Worm (Caenorhabditis elegans) whole organism, L4/young adult: ENCODE data around the gene slc-36.3.
"Not testable (repeated sequence)": the region's sequence is repeated elsewhere in the genome, so short reads cannot be mapped to it uniquely, and the experiment has no call there.

Source experiments
- W03F9.2 ChIP-seq: fragments of 150-350 bp; optimal IDR thresholded peaks from 2 replicates; lab custom pipeline; 2014; ENCODE audit warnings: missing biosample characterization, missing genetic modification characterization
- dao-5 ChIP-seq: sonication (generic microtip); optimal IDR thresholded peaks from 2 replicates; lab custom pipeline; 2016; ENCODE audit warnings: missing genotype, missing genetic modification characterization, moderate library complexity, missing compliant biosample characterization
- him-1 ChIP-seq: sonication (generic microtip); optimal IDR thresholded peaks from 2 replicates; lab custom pipeline; 2016; ENCODE audit warnings: missing genotype, missing genetic modification reagents, missing genetic modification characterization, missing compliant biosample characterization

The slc-36.3 gene

DNA sequence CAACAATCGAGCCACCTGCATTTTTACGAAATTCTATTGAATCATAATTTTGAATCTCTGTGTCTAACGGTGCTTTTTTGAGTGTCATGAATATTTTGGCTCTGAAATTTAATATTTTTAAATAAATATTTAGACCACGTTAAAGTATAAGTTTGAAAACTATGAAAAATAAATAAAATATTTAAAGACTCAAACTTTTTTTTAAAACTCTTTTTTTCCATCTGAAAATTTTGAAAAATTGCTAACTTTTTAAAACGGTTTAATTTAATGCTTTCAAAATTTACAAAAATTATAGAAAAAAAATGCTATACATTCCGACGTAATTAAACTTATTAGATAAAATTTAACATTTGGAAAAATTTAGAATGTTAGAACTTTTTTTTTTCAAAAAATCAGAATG, at the start of gene slc-36.3:
Gene slc-36.3 (minus strand): TSS at position 101 of the 400 bp plus-strand sequence.
- TF ChIP-seq dao-5 (tag; lab: Kevin White, UChicago) = no peak
- no peak for TF ChIP-seq W03F9.2 (tag; lab: Kevin White, UChicago)
- no peak for TF ChIP-seq him-1

ce11 chrV:20580511-20581040, 36.6 kb upstream of the slc-36.3 start, which contains the start of gene F26F2.7:
Gene F26F2.7 (plus strand): TSS chrV:20580990.
- peak; percentile 1 for TF ChIP-seq him-1
- no peak for TF ChIP-seq dao-5 (tag; lab: Kevin White, UChicago)
- peak; percentile 95 for TF ChIP-seq W03F9.2 (tag; lab: Kevin White, UChicago)

- TF ChIP-seq dao-5 (tag; lab: Kevin White, UChicago) (no peak), him-1 (no peak), W03F9.2 (tag; lab: Kevin White, UChicago) (no peak)
These were observed 35.5 kb upstream of the slc-36.3 start, which contains the start of gene F26F2.8 for ce11 chrV:20579534-20579933. Gene F26F2.8 (plus strand): TSS chrV:20579546.

DNA sequence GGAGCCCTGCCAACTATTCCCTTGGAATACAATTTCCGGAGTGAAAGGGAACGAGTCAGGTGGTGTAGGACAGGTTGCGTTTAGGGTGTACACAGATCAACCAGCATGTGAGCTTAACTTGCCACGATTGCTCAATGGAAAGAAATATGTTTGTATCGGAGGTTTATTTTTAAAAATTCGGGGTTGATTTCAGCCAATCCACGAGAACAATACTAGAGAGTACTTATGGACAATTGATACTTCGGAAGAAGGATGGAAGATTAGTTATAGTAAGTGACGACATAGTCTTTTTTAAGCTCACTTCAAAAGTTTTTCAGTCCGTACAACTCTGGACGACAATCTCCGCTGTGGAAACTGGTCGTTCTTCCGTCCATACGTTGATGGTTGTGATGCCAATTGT, 30.9 kb upstream of the slc-36.3 start:
- no peak for TF ChIP-seq dao-5 (tag; lab: Kevin White, UChicago)
- no peak for TF ChIP-seq him-1

- TF ChIP-seq W03F9.2 (tag; lab: Kevin White, UChicago) = no peak
- TF ChIP-seq dao-5 (tag; lab: Kevin White, UChicago) = no peak
- TF ChIP-seq him-1 = no peak
These were observed 30.3 kb upstream of the slc-36.3 start, which contains the start of gene clec-263 for ce11 chrV:20574314-20574713. Gene clec-263 (plus strand): TSS chrV:20574614.

ce11 chrV:20573392-20573791, 29.4 kb upstream of the slc-36.3 start, which contains the start of gene F26F2.5:
Gene F26F2.5 (plus strand): TSS chrV:20573692.
- no peak for TF ChIP-seq him-1
- TF ChIP-seq W03F9.2 (tag; lab: Kevin White, UChicago) = no peak
- TF ChIP-seq dao-5 (tag; lab: Kevin White, UChicago) = no peak

DNA sequence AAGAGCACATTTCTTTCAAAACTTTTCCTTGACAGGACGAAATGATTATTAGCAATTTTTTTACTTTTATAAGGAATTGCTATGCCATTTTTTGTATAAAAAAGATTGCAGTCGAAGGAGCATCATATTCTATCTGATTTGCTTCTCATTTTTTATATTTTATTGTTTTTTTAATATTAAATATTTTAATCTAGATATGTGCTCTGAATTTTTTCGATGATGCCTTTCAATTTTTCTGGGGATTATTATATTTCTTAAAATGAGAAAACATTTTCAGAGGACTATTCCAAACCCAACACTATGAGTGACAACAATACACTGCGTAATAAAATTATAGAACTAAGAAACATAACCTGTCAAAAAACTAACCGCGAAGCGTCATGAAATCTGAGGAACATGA, 25.0 kb upstream of the slc-36.3 start, which contains the start of gene F26F2.4:
Gene F26F2.4 (plus strand): TSS at position 301 of the 400 bp plus-strand sequence.
- not testable (repeated sequence) for TF ChIP-seq him-1; W03F9.2 (tag; lab: Kevin White, UChicago); dao-5 (tag; lab: Kevin White, UChicago)

DNA sequence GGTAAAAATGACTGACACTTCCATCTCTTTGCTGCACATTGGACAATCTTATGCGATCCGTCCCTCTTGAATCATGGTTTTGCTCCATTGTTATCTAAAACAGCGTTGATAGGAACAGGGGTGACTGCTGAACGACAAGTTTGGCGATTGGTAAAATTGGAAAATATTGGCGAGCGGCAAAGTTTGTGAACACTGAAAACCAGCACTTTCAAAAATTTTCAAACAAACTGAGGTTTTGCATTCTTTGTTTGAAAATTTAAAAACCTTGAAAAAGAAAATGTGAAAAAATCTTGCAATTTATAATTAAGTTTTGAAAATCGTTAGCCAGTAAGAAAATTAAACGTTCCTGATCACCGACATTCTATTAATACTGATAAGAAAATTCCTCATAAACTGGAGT, 22.5 kb upstream of the slc-36.3 start, which contains the start of gene F26F2.3:
Gene F26F2.3 (minus strand): TSS at position 101 of the 400 bp plus-strand sequence.
- TF ChIP-seq him-1 (no peak), dao-5 (tag; lab: Kevin White, UChicago) (no peak), W03F9.2 (tag; lab: Kevin White, UChicago) (no peak)

- TF ChIP-seq him-1; dao-5 (tag; lab: Kevin White, UChicago); W03F9.2 (tag; lab: Kevin White, UChicago): not testable (repeated sequence)
These were observed 20.1 kb upstream of the slc-36.3 start, which contains the start of gene F26F2.13 for ce11 chrV:20564054-20564453. Gene F26F2.13 (plus strand): TSS chrV:20564354.

DNA sequence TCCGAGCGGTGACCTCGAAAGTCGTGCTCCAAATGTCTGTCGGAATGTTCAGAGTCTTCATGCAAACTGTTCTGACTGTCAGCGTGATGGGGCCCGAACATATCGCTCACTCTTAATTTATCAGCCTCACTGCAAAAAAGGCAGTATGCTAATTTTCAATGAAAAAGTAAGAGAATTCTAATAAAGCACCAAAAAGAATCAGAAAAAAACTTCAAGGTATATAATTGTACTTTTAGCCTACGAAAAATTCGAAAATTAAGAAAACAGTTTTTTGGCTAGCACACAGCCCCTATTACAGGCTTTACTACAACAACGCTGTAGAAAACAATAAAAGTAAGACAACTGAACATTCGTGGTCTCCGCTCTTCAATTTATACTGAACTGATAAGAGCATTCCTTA, 17.8 kb upstream of the slc-36.3 start, which contains the start of gene F26F2.1:
Gene F26F2.1 (minus strand): TSS at position 101 of the 400 bp plus-strand sequence.
- TF ChIP-seq W03F9.2 (tag; lab: Kevin White, UChicago) (no peak), him-1 (no peak), dao-5 (tag; lab: Kevin White, UChicago) (no peak)

- TF ChIP-seq him-1 (no peak), W03F9.2 (tag; lab: Kevin White, UChicago) (no peak), dao-5 (tag; lab: Kevin White, UChicago) (no peak)
These were observed 14.3 kb upstream of the slc-36.3 start, which contains the start of gene abf-4 for ce11 chrV:20558270-20558669. Gene abf-4 (minus strand): TSS chrV:20558370.

DNA sequence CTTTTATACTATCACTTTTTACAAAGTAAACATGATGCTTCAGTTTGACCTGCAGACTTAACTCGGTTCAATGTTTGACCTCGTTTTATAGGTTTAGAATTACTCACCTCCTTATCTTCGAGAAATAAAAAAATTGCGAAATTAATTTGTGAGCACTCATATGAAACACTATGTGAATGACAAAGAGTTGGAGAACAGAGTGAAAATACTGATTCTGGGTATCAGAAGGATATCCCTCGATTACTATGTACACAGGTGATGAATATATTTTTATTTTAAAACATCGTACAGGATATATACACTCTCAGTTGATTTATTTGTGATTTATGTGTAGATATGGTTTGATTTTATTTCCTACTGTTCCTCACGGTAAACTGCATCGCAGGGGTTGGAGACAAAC, 12.3 kb upstream of the slc-36.3 start, which contains the start of gene Y38H6C.23:
Gene Y38H6C.23 (minus strand): TSS at position 101 of the 400 bp plus-strand sequence.
- TF ChIP-seq him-1 (no peak), dao-5 (tag; lab: Kevin White, UChicago) (no peak), W03F9.2 (tag; lab: Kevin White, UChicago) (no peak)

DNA sequence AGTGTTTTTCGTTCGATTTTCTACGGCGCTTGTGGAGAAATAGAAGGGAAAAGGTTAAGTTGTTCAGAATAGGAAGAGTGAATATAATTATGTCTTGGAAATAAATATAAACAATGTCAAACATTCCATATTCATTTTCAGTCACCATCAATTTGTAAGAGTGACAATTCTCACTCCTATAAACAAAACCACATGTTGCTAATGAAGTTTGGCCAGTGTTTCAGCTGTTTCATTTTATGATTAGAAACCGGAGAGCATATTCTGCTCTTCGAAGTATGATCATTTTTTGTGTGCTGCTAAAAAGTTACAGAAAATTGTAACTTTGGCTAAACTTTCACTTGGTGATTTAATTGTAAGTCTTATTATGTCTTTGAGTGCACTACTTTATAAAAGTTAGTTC, 11.1 kb upstream of the slc-36.3 start, which contains the start of gene Y38H6C.21:
Gene Y38H6C.21 (minus strand): TSS at position 148 of the 400 bp plus-strand sequence.
- TF ChIP-seq W03F9.2 (tag; lab: Kevin White, UChicago) (no peak), him-1 (no peak), dao-5 (tag; lab: Kevin White, UChicago) (no peak)

- TF ChIP-seq him-1 (no peak), dao-5 (tag; lab: Kevin White, UChicago) (no peak), W03F9.2 (tag; lab: Kevin White, UChicago) (no peak)
These were observed 9.0 kb upstream of the slc-36.3 start, which contains the start of gene vmo-1 for ce11 chrV:20552971-20553370. Gene vmo-1 (minus strand): TSS chrV:20553071.
